Worm (Caenorhabditis elegans) whole organism, L4 larva: ENCODE results near the gene R05G6.5.

Experiments
- F10B5.3 ChIP-seq: sonication (generic microtip); optimal IDR thresholded peaks from 2 replicates; lab custom pipeline; 2016; ENCODE audit warnings: mild to moderate bottlenecking, missing genetic modification characterization, missing compliant biosample characterization
- F37D6.2 ChIP-seq: sonication (generic microtip); optimal IDR thresholded peaks from 2 replicates; lab custom pipeline; 2016; ENCODE audit warnings: mild to moderate bottlenecking, missing genetic modification characterization, missing compliant biosample characterization
- T26A8.4 ChIP-seq: fragments of 200-800 bp; sonication (Bioruptor generic); IDR thresholded peaks from 2 replicates; pipeline ENCODE4 v1.3.6; 2022; ENCODE audit warnings: missing genetic modification characterization, missing compliant biosample characterization
- ZK546.5 ChIP-seq, 2 experiments: sonication (generic microtip); optimal IDR thresholded peaks; 2 replicates each; lab custom pipeline; 2017; ENCODE audit warnings: missing biosample characterization in 2 of 2, missing genetic modification characterization in 2 of 2
- aha-1 ChIP-seq: fragments of 150-350 bp; peaks from one replicate; lab custom pipeline; 2014; ENCODE audit warnings: missing biosample characterization, missing genetic modification characterization
- ceh-28 ChIP-seq: fragments of 150-350 bp; optimal IDR thresholded peaks from 2 replicates; lab custom pipeline; 2014; ENCODE audit warnings: missing biosample characterization, missing genetic modification reagents, missing genetic modification characterization
- ceh-44 ChIP-seq: fragments of 200-800 bp; sonication (Bioruptor generic); IDR thresholded peaks from 2 replicates; pipeline ENCODE4 v1.3.6; 2022; ENCODE audit warnings: missing genetic modification reagents, missing genetic modification characterization, missing compliant biosample characterization
- ceh-62 ChIP-seq: sonication (generic microtip); optimal IDR thresholded peaks from 2 replicates; lab custom pipeline; 2017; ENCODE audit warnings: missing biosample characterization, missing genetic modification characterization
- ces-1 ChIP-seq: fragments of 150-350 bp; sonication (generic microtip); optimal IDR thresholded peaks from 4 replicates; lab custom pipeline; 2014; ENCODE audit warnings: missing biosample characterization, missing genetic modification reagents, missing genetic modification characterization
- daf-12 ChIP-seq: fragments of 150-350 bp; optimal IDR thresholded peaks from 2 replicates; lab custom pipeline; 2014; ENCODE audit warnings: missing biosample characterization, missing genetic modification reagents, missing genetic modification characterization
- dmd-6 ChIP-seq: fragments of 200-800 bp; sonication (Bioruptor generic); IDR thresholded peaks from 2 replicates; pipeline ENCODE4 v1.3.6; 2022; ENCODE audit warnings: missing genetic modification reagents, missing genetic modification characterization, missing compliant biosample characterization
- dmd-8 ChIP-seq: fragments of 200-800 bp; sonication (Bioruptor generic); IDR thresholded peaks from 2 replicates; pipeline ENCODE4 v1.3.6; 2022; ENCODE audit warnings: missing genetic modification characterization, missing compliant biosample characterization
- dmd-9 ChIP-seq: fragments of 200-800 bp; sonication (Bioruptor generic); IDR thresholded peaks from 2 replicates; pipeline ENCODE4 v1.3.6; 2022; ENCODE audit warnings: missing genetic modification reagents, missing genetic modification characterization, missing compliant biosample characterization
- dve-1 ChIP-seq: sonication (generic microtip); optimal IDR thresholded peaks from 2 replicates; lab custom pipeline; 2017; ENCODE audit warnings: antibody characterized with exemption, mild to moderate bottlenecking, missing genetic modification characterization, missing compliant biosample characterization; ENCODE audit not compliant: insufficient read depth
- egl-27 ChIP-seq: sonication (generic microtip); optimal IDR thresholded peaks from 3 replicates; lab custom pipeline; 2017; ENCODE audit warnings: missing biosample characterization, missing genetic modification reagents, missing genetic modification characterization
- egl-43 ChIP-seq: fragments of 200-800 bp; sonication (Bioruptor generic); IDR thresholded peaks from 2 replicates; pipeline ENCODE4 v1.3.6; 2022; ENCODE audit warnings: missing genetic modification reagents, missing genetic modification characterization, missing compliant biosample characterization
- fkh-10 ChIP-seq: fragments of 150-350 bp; optimal IDR thresholded peaks from 2 replicates; lab custom pipeline; 2014; ENCODE audit warnings: missing biosample characterization, missing genetic modification reagents, missing genetic modification characterization
- hlh-30 ChIP-seq: sonication (generic microtip); optimal IDR thresholded peaks from 2 replicates; lab custom pipeline; 2017; ENCODE audit warnings: antibody characterized with exemption, mild to moderate bottlenecking, missing genetic modification characterization, missing compliant biosample characterization; ENCODE audit not compliant: insufficient read depth
- hmg-1.1 ChIP-seq: fragments of 200-800 bp; sonication (Bioruptor generic); IDR thresholded peaks from 2 replicates; pipeline ENCODE4 v1.3.6; 2022; ENCODE audit warnings: missing genetic modification reagents, missing genetic modification characterization, missing compliant biosample characterization
- lin-1 ChIP-seq: fragments of 200-800 bp; sonication (Bioruptor generic); IDR thresholded peaks from 2 replicates; pipeline ENCODE4 v1.3.6; 2022; ENCODE audit warnings: missing genetic modification reagents, missing genetic modification characterization, missing compliant biosample characterization
- lin-15B ChIP-seq: fragments of 150-350 bp; sonication (generic microtip); optimal IDR thresholded peaks from 3 replicates; lab custom pipeline; 2014; ENCODE audit warnings: missing biosample characterization, missing genetic modification characterization
- lin-38 ChIP-seq: fragments of 200-800 bp; sonication (Bioruptor generic); IDR thresholded peaks from 2 replicates; pipeline ENCODE4 v1.3.6; 2022; ENCODE audit warnings: missing genetic modification reagents, missing genetic modification characterization, missing compliant biosample characterization
- lir-3 ChIP-seq: sonication (generic microtip); optimal IDR thresholded peaks from 2 replicates; lab custom pipeline; 2016; ENCODE audit warnings: mild to moderate bottlenecking, missing genetic modification characterization, missing compliant biosample characterization
- lsy-2 ChIP-seq, 2 experiments: fragments of 150-350 bp in 1 of 2; sonication (generic microtip) in 1 of 2; optimal IDR thresholded peaks; 2 replicates each; lab custom pipeline; 2014 to 2017; ENCODE audit warnings: missing biosample characterization in 2 of 2, missing genetic modification characterization in 2 of 2
- mdt-29 ChIP-seq: fragments of 200-800 bp; sonication (Bioruptor generic); IDR thresholded peaks from 2 replicates; pipeline ENCODE4 v1.3.6; 2022; ENCODE audit warnings: missing genetic modification reagents, missing genetic modification characterization, missing compliant biosample characterization
- mes-2 ChIP-seq: sonication (generic microtip); optimal IDR thresholded peaks from 2 replicates; lab custom pipeline; 2016; ENCODE audit warnings: missing genotype, mild to moderate bottlenecking, missing genetic modification characterization, missing compliant biosample characterization; ENCODE audit not compliant: poor library complexity, severe bottlenecking
- mxl-2 ChIP-seq: fragments of 200-800 bp; sonication (Bioruptor generic); conservative IDR thresholded peaks from 2 replicates; pipeline ENCODE4 v1.3.6; 2022; ENCODE audit warnings: missing genetic modification reagents, missing genetic modification characterization, missing compliant biosample characterization
- mxl-3 ChIP-seq: fragments of 200-800 bp; sonication (Bioruptor generic); optimal IDR thresholded peaks from 2 replicates; lab custom pipeline; 2018; ENCODE audit warnings: mild to moderate bottlenecking, missing genetic modification characterization, missing compliant biosample characterization
- nhr-10 ChIP-seq: fragments of 150-350 bp; optimal IDR thresholded peaks from 2 replicates; lab custom pipeline; 2014; ENCODE audit warnings: missing biosample characterization, missing genetic modification characterization
- nhr-11 ChIP-seq: fragments of 150-350 bp; optimal IDR thresholded peaks from 2 replicates; lab custom pipeline; 2014; ENCODE audit warnings: missing biosample characterization, missing genetic modification characterization
- nhr-111 ChIP-seq: fragments of 200-800 bp; sonication (Bioruptor generic); optimal IDR thresholded peaks from 2 replicates; lab custom pipeline; 2018; ENCODE audit warnings: mild to moderate bottlenecking, missing genetic modification characterization, missing compliant biosample characterization
- nhr-25 ChIP-seq: sonication (generic microtip); optimal IDR thresholded peaks from 2 replicates; lab custom pipeline; 2017; ENCODE audit warnings: missing genetic modification characterization, mild to moderate bottlenecking, missing compliant biosample characterization, antibody characterized with exemption, moderate library complexity, borderline replicate concordance; ENCODE audit not compliant: insufficient read depth
- nhr-28 ChIP-seq: fragments of 150-350 bp; optimal IDR thresholded peaks from 2 replicates; lab custom pipeline; 2014; ENCODE audit warnings: missing biosample characterization, missing genetic modification characterization
- nhr-48 ChIP-seq: sonication (generic microtip); optimal IDR thresholded peaks from 2 replicates; lab custom pipeline; 2016; ENCODE audit warnings: mild to moderate bottlenecking, missing genetic modification characterization, missing compliant biosample characterization
- pha-4 ChIP-seq, 2 experiments: fragments of 150-350 bp in 1 of 2; fragments of 200-800 bp in 1 of 2; sonication (Bioruptor generic) in 1 of 2; IDR thresholded peaks in 1 of 2; optimal IDR thresholded peaks in 1 of 2; 2 replicates each; pipeline versions ENCODE4 v1.3.6 to Lab custom; 2014 to 2022; ENCODE audit warnings: missing genetic modification characterization in 2 of 2, missing genetic modification reagents in 2 of 2, missing biosample characterization in 1 of 2, missing compliant biosample characterization in 1 of 2
- sdz-12 ChIP-seq: fragments of 200-800 bp; sonication (Bioruptor generic); optimal IDR thresholded peaks from 2 replicates; lab custom pipeline; 2018; ENCODE audit warnings: mild to moderate bottlenecking, missing genetic modification characterization, missing compliant biosample characterization
- unc-39 ChIP-seq: sonication (generic microtip); optimal IDR thresholded peaks from 2 replicates; lab custom pipeline; 2017; ENCODE audit warnings: missing biosample characterization, missing genetic modification characterization
- ztf-7 ChIP-seq: fragments of 150-350 bp; optimal IDR thresholded peaks from 2 replicates; lab custom pipeline; 2014; ENCODE audit warnings: missing biosample characterization, missing genetic modification characterization

Gene R05G6.5

DNA sequence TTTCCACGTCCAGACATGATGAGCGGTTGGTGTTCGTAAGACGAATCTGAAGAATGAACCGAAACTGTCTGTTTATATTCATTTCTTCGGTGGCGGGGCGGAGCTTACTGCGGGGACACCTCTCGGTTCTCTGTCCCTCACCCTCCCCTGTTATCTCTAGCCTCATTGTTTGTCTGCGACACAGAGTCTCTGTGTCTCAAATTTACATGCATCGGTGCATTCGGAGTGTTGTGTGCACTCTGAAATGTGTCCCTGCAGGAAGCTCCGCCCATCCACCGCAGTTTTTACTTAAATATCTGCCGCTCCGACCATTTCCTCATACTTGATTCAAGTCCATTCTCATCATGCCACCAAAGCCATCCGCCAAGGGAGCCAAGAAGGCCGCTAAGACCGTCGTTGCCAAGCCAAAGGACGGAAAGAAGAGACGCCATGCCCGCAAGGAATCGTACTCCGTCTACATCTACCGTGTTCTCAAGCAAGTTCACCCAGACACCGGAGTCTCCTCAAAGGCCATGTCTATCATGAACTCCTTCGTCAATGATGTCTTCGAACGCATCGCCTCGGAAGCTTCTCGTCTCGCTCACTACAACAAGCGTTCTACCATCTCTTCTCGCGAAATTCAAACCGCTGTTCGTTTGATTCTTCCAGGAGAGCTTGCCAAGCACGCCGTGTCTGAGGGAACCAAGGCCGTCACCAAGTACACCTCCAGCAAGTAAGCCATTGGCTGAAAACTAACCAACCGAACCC is 21.8 kb upstream of the R05G6.5 start, which contains the start of the genes his-61 and his-62 (continued):
- TF ChIP-seq mxl-3 (GFP tag; lab: Kevin White, UChicago) (no peak), daf-12 (tag; lab: Kevin White, UChicago) (no peak), hmg-1.1 (GFP tag; lab: Robert Waterston, UW) (peak; percentile 48; the same call in 1 of the 2 replicates), nhr-48 (tag; lab: Kevin White, UChicago) (peak; percentile 97), hlh-30 (tag; lab: Kevin White, UChicago) (peak; percentile 11), fkh-10 (GFP tag; lab: Kevin White, UChicago) (no peak), F37D6.2 (tag; lab: Kevin White, UChicago) (no peak), nhr-25 (tag; lab: Kevin White, UChicago) (peak; percentile 8), lin-38 (GFP tag; lab: Robert Waterston, UW) (peak; percentile 76), mxl-2 (GFP tag; lab: Robert Waterston, UW) (no peak), nhr-111 (GFP tag; lab: Kevin White, UChicago) (no peak), ceh-28 (tag; lab: Kevin White, UChicago) (no peak), lin-1 (GFP tag; lab: Robert Waterston, UW) (peak; percentile 45; the same call in 1 of the 2 replicates), ceh-44 (GFP tag; lab: Robert Waterston, UW) (no peak), ces-1 (no peak), T26A8.4 (peak; percentile 70), lin-15B (tag; lab: Kevin White, UChicago) (no peak), mdt-29 (no peak), ZK546.5 (tag; optimal IDR thresholded peaks at IDR 0.05; lab: Kevin White, UChicago) (no peak), ztf-7 (tag; lab: Kevin White, UChicago) (no peak), ceh-62 (no peak), mes-2 (tag; lab: Kevin White, UChicago) (peak; percentile 83), lsy-2 (tag; optimal IDR thresholded peaks at IDR 0.05; lab: Kevin White, UChicago) (peak in 1 of 2 experiments; percentile 79), dmd-6 (GFP tag; lab: Robert Waterston, UW) (peak; percentile 79), aha-1 (tag; lab: Kevin White, UChicago) (peak; percentile 82), lir-3 (tag; lab: Kevin White, UChicago) (no peak), nhr-11 (tag; lab: Kevin White, UChicago) (no peak), nhr-28 (peak; percentile 18), sdz-12 (no peak), pha-4 (GFP tag; IDR thresholded peaks at IDR 0.05; lab: Robert Waterston, UW) (peak; percentile 66; the same call in 1 of the 2 replicates), pha-4 (tag; optimal IDR thresholded peaks at IDR 0.05; lab: Kevin White, UChicago) (no peak), nhr-10 (peak; percentile 6), dve-1 (tag; lab: Kevin White, UChicago) (peak; percentile 98), unc-39 (tag; lab: Kevin White, UChicago) (no peak), egl-27 (tag; lab: Kevin White, UChicago) (no peak), egl-43 (peak; percentile 61), F10B5.3 (tag; lab: Kevin White, UChicago) (peak; percentile 72), dmd-8 (GFP tag; lab: Robert Waterston, UW) (peak; percentile 68; the same call in 1 of the 2 replicates), dmd-9 (no peak)
